Worm (Caenorhabditis elegans) whole organism, L4 larva: ENCODE data around the gene hlh-4.

ENCODE experiments used
- fos-1 ChIP-seq: fragments of 150-350 bp; optimal IDR thresholded peaks from 2 replicates; lab custom pipeline; 2014; ENCODE audit warnings: missing biosample characterization, missing genetic modification characterization
- nhr-28 ChIP-seq: fragments of 150-350 bp; optimal IDR thresholded peaks from 2 replicates; lab custom pipeline; 2014; ENCODE audit warnings: missing biosample characterization, missing genetic modification characterization
- nhr-42 ChIP-seq: fragments of 200-800 bp; sonication (Bioruptor generic); IDR thresholded peaks from 2 replicates; pipeline ENCODE4 v1.3.6; 2022; ENCODE audit warnings: missing genetic modification characterization, missing compliant biosample characterization
- nhr-77 ChIP-seq: fragments of 150-350 bp; optimal IDR thresholded peaks from 2 replicates; lab custom pipeline; 2014; ENCODE audit warnings: missing biosample characterization, missing genetic modification characterization
- unc-130 ChIP-seq: sonication (generic microtip); optimal IDR thresholded peaks from 2 replicates; lab custom pipeline; 2016; ENCODE audit warnings: missing genetic modification reagents, missing genetic modification characterization, missing compliant biosample characterization

ce11 chrIII:9698635-9699396, 40.0 kb downstream of the hlh-4 start:
- no peak for TF ChIP-seq fos-1 (tag; lab: Kevin White, UChicago)
- TF ChIP-seq nhr-28 (tag; lab: Kevin White, UChicago) = peak; percentile 52
- no peak for TF ChIP-seq nhr-77 (tag; lab: Kevin White, UChicago)
- no peak for TF ChIP-seq unc-130 (GFP tag; lab: Kevin White, UChicago)
- no peak for TF ChIP-seq nhr-42 (GFP tag; lab: Robert Waterston, UW)
